Worm (Caenorhabditis elegans): ENCODE measurements around the gene sdz-20.
A peak's percentile ranks its signal among the peaks of the same experiment; 100 is the strongest.

Gene sdz-20

ce11 chrIII:13376304-13376760 lies 42.5 kb downstream of the sdz-20 start, which contains the start of gene lis-1:
Gene lis-1 (minus strand): TSS chrIII:13376710.
- TF ChIP-seq attf-4 (tag; optimal IDR thresholded peaks at IDR 0.05): no peak
- TF ChIP-seq egl-27 (tag; optimal IDR thresholded peaks at IDR 0.05): no peak
- TF ChIP-seq egl-43 (GFP tag; IDR thresholded peaks at IDR 0.05): no peak
- TF ChIP-seq hlh-30 (tag; optimal IDR thresholded peaks at IDR 0.05; ENCODE audit: insufficient read depth): no peak
- no peak for TF ChIP-seq nhr-237 (tag; optimal IDR thresholded peaks at IDR 0.05)
- no peak for TF ChIP-seq skn-1 (tag; optimal IDR thresholded peaks at IDR 0.05)
- no peak for TF ChIP-seq nhr-76 (tag; optimal IDR thresholded peaks at IDR 0.05)
- TF ChIP-seq arid-1 (GFP tag; conservative IDR thresholded peaks at IDR 0.05): no peak
- TF ChIP-seq mxl-3 (GFP tag; optimal IDR thresholded peaks at IDR 0.05): no peak
- TF ChIP-seq ces-1 (GFP tag; optimal IDR thresholded peaks at IDR 0.05): peak; percentile 55
- TF ChIP-seq daf-16 (GFP tag; optimal IDR thresholded peaks at IDR 0.05): no peak
- TF ChIP-seq daf-16 (tag; optimal IDR thresholded peaks at IDR 0.05): no peak
- TF ChIP-seq ceh-62 (tag; optimal IDR thresholded peaks at IDR 0.05): no peak
- TF ChIP-seq ceh-32 (tag; optimal IDR thresholded peaks at IDR 0.05; ENCODE audit: poor library complexity): no peak
- no peak for TF ChIP-seq nhr-10 (tag; optimal IDR thresholded peaks at IDR 0.05)
- no peak for TF ChIP-seq Y5F2A.4 (GFP tag; optimal IDR thresholded peaks at IDR 0.05)
- TF ChIP-seq fkh-10 (GFP tag; optimal IDR thresholded peaks at IDR 0.05): no peak
- peak; percentile 51; the same call in 1 of the 2 replicates for TF ChIP-seq ctbp-1 (GFP tag; IDR thresholded peaks at IDR 0.05)
- peak in 1 of 2 experiments; percentile 5 for TF ChIP-seq lsy-2 (tag; optimal IDR thresholded peaks at IDR 0.05)
- no peak for TF ChIP-seq Y105C5A.15 (GFP tag; IDR thresholded peaks at IDR 0.05)
- no peak for TF ChIP-seq tag-97 (GFP tag; IDR thresholded peaks at IDR 0.05)
- TF ChIP-seq dve-1 (tag; optimal IDR thresholded peaks at IDR 0.05; ENCODE audit: insufficient read depth): no peak
- no peak for TF ChIP-seq unc-39 (tag; optimal IDR thresholded peaks at IDR 0.05)

ce11 chrIII:13377249-13377648 lies 43.4 kb downstream of the sdz-20 start:
- TF ChIP-seq lin-13 (GFP tag; optimal IDR thresholded peaks at IDR 0.05) (no peak), aha-1 (tag) (peak; percentile 95), F37D6.2 (tag; optimal IDR thresholded peaks at IDR 0.05) (no peak), nhr-11 (tag; optimal IDR thresholded peaks at IDR 0.05) (no peak), hlh-30 (tag; optimal IDR thresholded peaks at IDR 0.05; ENCODE audit: insufficient read depth) (peak; percentile 75), mxl-3 (GFP tag; optimal IDR thresholded peaks at IDR 0.05) (no peak), ZK337.2 (GFP tag; IDR thresholded peaks at IDR 0.05) (no peak), F26F4.8 (GFP tag; conservative IDR thresholded peaks at IDR 0.05) (no peak), zfp-2 (tag; optimal IDR thresholded peaks at IDR 0.05) (no peak), F44E2.7 (GFP tag; IDR thresholded peaks at IDR 0.05) (no peak), php-3 (GFP tag; IDR thresholded peaks at IDR 0.05) (0 out of 2 replicates have a peak, but pooled peaks have one; percentile 48), lin-29 (GFP tag; IDR thresholded peaks at IDR 0.05) (no peak), ama-1 (optimal IDR thresholded peaks at IDR 0.05) (no peak), saeg-2 (GFP tag; IDR thresholded peaks at IDR 0.05) (no peak), set-16 (GFP tag; IDR thresholded peaks at IDR 0.05) (peak; percentile 54), ztf-7 (tag; optimal IDR thresholded peaks at IDR 0.05) (no peak), T20F7.1 (GFP tag; optimal IDR thresholded peaks at IDR 0.05) (no peak), lsy-2 (tag; optimal IDR thresholded peaks at IDR 0.05) (peak in 1 of 2 experiments; percentile 55), snpc-1.2 (GFP tag; IDR thresholded peaks at IDR 0.05) (no peak), zfp-3 (GFP tag; conservative IDR thresholded peaks at IDR 0.05) (no peak), mdt-29 (GFP tag; IDR thresholded peaks at IDR 0.05) (no peak), arid-1 (GFP tag; conservative IDR thresholded peaks at IDR 0.05) (no peak), fkh-10 (GFP tag; optimal IDR thresholded peaks at IDR 0.05) (no peak), pha-4 (GFP tag; IDR thresholded peaks at IDR 0.05) (peak; percentile 36; the same call in 1 of the 2 replicates), pha-4 (tag; optimal IDR thresholded peaks at IDR 0.05) (no peak), nhr-28 (tag; optimal IDR thresholded peaks at IDR 0.05) (peak; percentile 55), madf-9 (GFP tag; conservative IDR thresholded peaks at IDR 0.05) (no peak; the same call in 1 of the 2 replicates), hlh-11 (tag; optimal IDR thresholded peaks at IDR 0.05) (peak; percentile 87), egl-43 (GFP tag; IDR thresholded peaks at IDR 0.05) (0 out of 2 replicates have a peak, but pooled peaks have one; percentile 63), nhr-41 (GFP tag; IDR thresholded peaks at IDR 0.05) (no peak), unc-62 (GFP tag; optimal IDR thresholded peaks at IDR 0.05 in 1 of 2) (no peak), unc-62 (tag; optimal IDR thresholded peaks at IDR 0.05) (no peak), nhr-6 (tag; optimal IDR thresholded peaks at IDR 0.05) (no peak), madf-5 (GFP tag; IDR thresholded peaks at IDR 0.05) (no peak), zip-11 (GFP tag; IDR thresholded peaks at IDR 0.05) (no peak)
